Worm (Caenorhabditis elegans): Measurements from ENCODE around the gene tat-2.

- TF ChIP-seq sea-2 (GFP tag; optimal IDR thresholded peaks at IDR 0.05) (no peak), ceh-9 (tag; optimal IDR thresholded peaks at IDR 0.05) (no peak), nhr-237 (tag; optimal IDR thresholded peaks at IDR 0.05) (no peak), jun-1 (tag; optimal IDR thresholded peaks at IDR 0.05) (no peak), unc-39 (tag; optimal IDR thresholded peaks at IDR 0.05) (no peak)
These were observed 9.5 kb upstream of the tat-2 start, which contains the start of gene Y17G9A.2 for ce11 chrIV:4856195-4856594.

Data from whole organism, L3 larva.